Fruit fly (Drosophila melanogaster) S2 (cell line): ENCODE data around the gene CG43138.

Source experiments
- CG8478 ChIP-seq: fragments of >200 bp; optimal IDR thresholded peaks from 2 replicates; lab custom pipeline; 2018
- CTCF ChIP-seq, 2 experiments: fragments of >200 bp; optimal IDR thresholded peaks; 2 replicates each; lab custom pipeline; 2018

Gene CG43138

DNA sequence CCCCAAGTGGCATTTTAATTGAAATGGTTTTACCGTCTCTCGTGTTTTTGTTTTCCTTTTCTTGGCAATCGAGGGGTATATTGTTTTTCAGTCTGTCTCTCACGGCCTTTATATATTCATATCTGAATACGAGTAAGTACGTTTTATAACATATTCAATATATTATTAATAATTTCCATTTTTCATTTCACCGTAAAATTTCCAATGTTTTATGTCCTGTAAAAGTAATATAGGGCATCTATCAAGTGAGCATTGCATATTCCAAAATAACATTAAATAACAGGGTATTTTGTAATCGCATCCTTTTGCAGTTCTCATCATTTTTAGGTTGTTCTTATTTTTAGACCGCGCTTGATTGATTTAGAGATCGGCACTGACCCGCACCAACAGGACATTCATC lies 41.6 kb downstream of the CG43138 start:
- TF ChIP-seq CG8478 (lab: Kevin White, UChicago) (no peak), CTCF (optimal IDR thresholded peaks at IDR 0.05; lab: Kevin White, UChicago) (no peak)

DNA sequence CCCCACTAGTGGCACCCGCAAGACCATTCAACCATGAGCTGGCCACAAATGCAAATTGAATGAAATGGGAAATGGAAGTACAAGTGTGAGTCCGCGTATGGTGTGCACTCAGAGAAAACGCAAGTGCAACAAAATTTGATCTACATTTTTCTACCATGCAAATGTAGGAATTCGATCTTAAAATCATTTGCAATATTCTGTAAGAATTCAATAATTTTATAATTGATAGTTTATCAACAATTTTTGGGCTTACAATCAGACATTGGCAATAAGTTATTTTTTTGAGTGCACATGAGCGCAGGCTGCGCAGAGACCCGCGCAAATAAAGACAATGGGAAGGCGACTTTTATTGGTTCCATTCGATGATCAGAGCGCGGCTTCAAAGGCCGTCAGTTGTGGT lies 43.1 kb downstream of the CG43138 start:
- no peak for TF ChIP-seq CG8478 (lab: Kevin White, UChicago)
- no peak for TF ChIP-seq CTCF (optimal IDR thresholded peaks at IDR 0.05; lab: Kevin White, UChicago)

DNA sequence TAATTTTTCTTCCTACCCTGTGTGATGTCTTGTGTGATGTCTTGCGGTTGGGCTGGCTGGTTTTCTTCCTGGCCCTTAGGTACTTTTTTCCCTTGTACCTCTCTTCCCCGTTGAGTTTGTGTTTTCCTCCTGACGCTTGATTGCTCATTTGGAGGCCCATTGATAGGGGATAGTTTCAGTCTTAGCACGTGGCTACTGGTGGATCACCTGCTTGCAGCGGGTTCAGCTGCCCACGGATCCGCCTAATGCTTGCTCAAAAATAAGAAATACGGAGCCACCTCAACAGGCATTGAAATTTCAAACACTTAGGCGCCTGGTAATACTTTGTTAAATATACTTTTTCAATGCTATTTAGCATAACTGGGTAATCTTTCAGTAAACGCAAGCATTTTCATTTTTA lies 45.9 kb downstream of the CG43138 start, which contains the start of gene CG11369:
Gene CG11369 (plus strand): TSS at position 301 of the 400 bp plus-strand sequence.
- TF ChIP-seq CG8478 (lab: Kevin White, UChicago) (no peak), CTCF (optimal IDR thresholded peaks at IDR 0.05; lab: Kevin White, UChicago) (no peak)
